Fruit fly (Drosophila melanogaster) whole organism, embryonic: Measurements from ENCODE around the gene tank.
A peak's percentile ranks its signal among the peaks of the same experiment; 100 is the strongest.

ENCODE experiments used
- Atf3 ChIP-seq: fragments of 200-800 bp; sonication (Bioruptor generic); optimal IDR thresholded peaks from 3 replicates; lab custom pipeline; 2016; ENCODE audit warnings: missing biosample characterization, missing genetic modification characterization
- BtbVII ChIP-seq: fragments of 200-800 bp; sonication (Bioruptor generic); optimal IDR thresholded peaks from 3 replicates; lab custom pipeline; 2017; ENCODE audit warnings: missing biosample characterization, mild to moderate bottlenecking, missing genetic modification characterization
- CG1233 ChIP-seq: fragments of 200-800 bp; sonication (Bioruptor generic); optimal IDR thresholded peaks from 4 replicates; lab custom pipeline; 2018; ENCODE audit warnings: missing biosample characterization, mild to moderate bottlenecking, missing genetic modification characterization
- CG12659 ChIP-seq: fragments of 200-800 bp; sonication (Bioruptor generic); optimal IDR thresholded peaks from 3 replicates; lab custom pipeline; 2017; ENCODE audit warnings: mild to moderate bottlenecking, missing biosample characterization, missing genetic modification reagents, missing genetic modification characterization
- CG13775 ChIP-seq: fragments of 200-800 bp; sonication (Bioruptor generic); optimal IDR thresholded peaks from 3 replicates; lab custom pipeline; 2017; ENCODE audit warnings: missing biosample characterization, mild to moderate bottlenecking, missing genetic modification characterization
- CG15011 ChIP-seq: fragments of 200-800 bp; sonication (Bioruptor generic); optimal IDR thresholded peaks from 3 replicates; lab custom pipeline; 2018; ENCODE audit warnings: missing biosample characterization, mild to moderate bottlenecking, missing genetic modification characterization
- CG17385 ChIP-seq: fragments of 200-800 bp; sonication (Bioruptor generic); optimal IDR thresholded peaks from 3 replicates; lab custom pipeline; 2018; ENCODE audit warnings: missing biosample characterization, mild to moderate bottlenecking, missing genetic modification characterization
- CG17912 ChIP-seq: fragments of 200-800 bp; sonication (Bioruptor generic); optimal IDR thresholded peaks from 2 replicates; lab custom pipeline; 2018; ENCODE audit warnings: missing biosample characterization, mild to moderate bottlenecking, missing genetic modification characterization
- CG18011 ChIP-seq: fragments of 200-800 bp; sonication (Bioruptor generic); optimal IDR thresholded peaks from 2 replicates; lab custom pipeline; 2017; ENCODE audit warnings: missing biosample characterization, missing genetic modification characterization, mild to moderate bottlenecking, moderate library complexity, missing genotype
- CG2120 ChIP-seq: fragments of 200-800 bp; sonication (Bioruptor generic); optimal IDR thresholded peaks from 3 replicates; lab custom pipeline; 2016; ENCODE audit warnings: missing biosample characterization, missing genetic modification characterization
- CG5953 ChIP-seq: fragments of 200-800 bp; sonication (Bioruptor generic); IDR thresholded peaks from 2 replicates; pipeline ENCODE4 v1.3.6; 2022; ENCODE audit warnings: missing biosample characterization, missing genetic modification characterization
- CG7271 ChIP-seq: fragments of 200-800 bp; sonication (Bioruptor generic); optimal IDR thresholded peaks from 2 replicates; lab custom pipeline; 2018; ENCODE audit warnings: missing biosample characterization, mild to moderate bottlenecking, missing genetic modification characterization, moderate library complexity
- CG8281 ChIP-seq: fragments of 200-800 bp; sonication (Bioruptor generic); optimal IDR thresholded peaks from 2 replicates; lab custom pipeline; 2018; ENCODE audit warnings: missing biosample characterization, mild to moderate bottlenecking, missing genetic modification characterization, moderate library complexity
- CG8290 ChIP-seq, 3 experiments: fragments of 200-800 bp; sonication (Bioruptor generic); optimal IDR thresholded peaks; 2 replicates each; lab custom pipeline; 2016 to 2019; ENCODE audit warnings: missing biosample characterization in 3 of 3, missing genetic modification characterization in 3 of 3, mild to moderate bottlenecking in 2 of 3, moderate library complexity in 1 of 3
- CG8924 ChIP-seq: fragments of 200-800 bp; optimal IDR thresholded peaks from 3 replicates; lab custom pipeline; 2019; ENCODE audit warnings: missing biosample characterization, mild to moderate bottlenecking, missing genetic modification characterization, moderate library complexity
- CG9817 ChIP-seq: fragments of 200-800 bp; sonication (Bioruptor generic); optimal IDR thresholded peaks from 2 replicates; lab custom pipeline; 2018; ENCODE audit warnings: missing biosample characterization, mild to moderate bottlenecking, missing genetic modification characterization, moderate library complexity
- CG9876 ChIP-seq: fragments of 200-800 bp; sonication (Bioruptor generic); optimal IDR thresholded peaks from 2 replicates; lab custom pipeline; 2016; ENCODE audit warnings: missing biosample characterization, missing genetic modification characterization
- Dad ChIP-seq: fragments of 200-800 bp; sonication (Bioruptor generic); optimal IDR thresholded peaks from 3 replicates; lab custom pipeline; 2016; ENCODE audit warnings: missing biosample characterization, missing genetic modification characterization
- Deaf1 ChIP-seq: fragments of 200-800 bp; optimal IDR thresholded peaks from 3 replicates; lab custom pipeline; 2019; ENCODE audit warnings: missing biosample characterization, mild to moderate bottlenecking, missing genetic modification characterization, moderate library complexity
- GATAe ChIP-seq: fragments of 200-800 bp; sonication (Bioruptor generic); conservative IDR thresholded peaks from 2 replicates; pipeline ENCODE4 v1.3.6; 2022; ENCODE audit warnings: missing biosample characterization, missing genetic modification characterization
- Hand ChIP-seq: fragments of 200-800 bp; sonication (Bioruptor generic); optimal IDR thresholded peaks from 2 replicates; lab custom pipeline; 2017; ENCODE audit warnings: mild to moderate bottlenecking, missing biosample characterization, missing genetic modification reagents, missing genetic modification characterization
- Hr39 ChIP-seq: fragments of >200 bp; optimal IDR thresholded peaks from 2 replicates; lab custom pipeline; 2017
- Lhr ChIP-seq: fragments of 200-800 bp; sonication (Bioruptor generic); optimal IDR thresholded peaks from 3 replicates; lab custom pipeline; 2017; ENCODE audit warnings: mild to moderate bottlenecking, missing biosample characterization, missing genetic modification reagents, missing genetic modification characterization
- Max ChIP-seq: fragments of 200-800 bp; sonication (Bioruptor generic); optimal IDR thresholded peaks from 2 replicates; lab custom pipeline; 2016; ENCODE audit warnings: missing biosample characterization, mild to moderate bottlenecking, missing genetic modification characterization
- Rx ChIP-seq: fragments of 200-800 bp; sonication (Bioruptor generic); IDR thresholded peaks from 2 replicates; pipeline ENCODE4 v1.3.6; 2022; ENCODE audit warnings: missing biosample characterization, missing genetic modification characterization
- Sin3A ChIP-seq: fragments of >200 bp; optimal IDR thresholded peaks from 2 replicates; lab custom pipeline; 2018
- Sox102F ChIP-seq: fragments of 200-800 bp; sonication (Bioruptor generic); optimal IDR thresholded peaks from 2 replicates; lab custom pipeline; 2018; ENCODE audit warnings: missing biosample characterization, mild to moderate bottlenecking, missing genetic modification characterization, moderate library complexity
- Tbp ChIP-seq: fragments of >200 bp; optimal IDR thresholded peaks from 2 replicates; lab custom pipeline; 2018; ENCODE audit warnings: missing biosample characterization, missing genetic modification characterization
- Vsx1 ChIP-seq: fragments of 200-800 bp; sonication (Bioruptor generic); optimal IDR thresholded peaks from 2 replicates; lab custom pipeline; 2017; ENCODE audit warnings: missing biosample characterization, mild to moderate bottlenecking, missing genetic modification characterization, missing genetic modification reagents
- ash1 ChIP-seq: fragments of 200-800 bp; sonication (Bioruptor generic); optimal IDR thresholded peaks from 2 replicates; lab custom pipeline; 2018; ENCODE audit warnings: missing biosample characterization, mild to moderate bottlenecking, missing genetic modification characterization
- cato ChIP-seq: fragments of 200-800 bp; sonication (Bioruptor generic); optimal IDR thresholded peaks from 2 replicates; lab custom pipeline; 2016; ENCODE audit warnings: missing biosample characterization, missing genetic modification characterization, borderline replicate concordance
- ci ChIP-seq: fragments of 200-800 bp; sonication (Bioruptor generic); IDR thresholded peaks from 3 replicates; pipeline ENCODE4 v1.3.6; 2022; ENCODE audit warnings: missing biosample characterization, missing genetic modification characterization
- dm ChIP-seq: fragments of 200-800 bp; sonication (Bioruptor generic); optimal IDR thresholded peaks from 3 replicates; lab custom pipeline; 2016; ENCODE audit warnings: missing biosample characterization, missing genetic modification characterization
- dysf ChIP-seq: fragments of 200-800 bp; sonication (Bioruptor generic); IDR thresholded peaks from 3 replicates; pipeline ENCODE4 v1.3.6; 2022; ENCODE audit warnings: missing biosample characterization, missing genetic modification characterization
- ewg ChIP-seq: fragments of 200-800 bp; sonication (Bioruptor generic); optimal IDR thresholded peaks from 3 replicates; lab custom pipeline; 2017; ENCODE audit warnings: mild to moderate bottlenecking, missing biosample characterization, missing genetic modification reagents, missing genetic modification characterization
- fd3F ChIP-seq: fragments of 200-800 bp; sonication (Bioruptor generic); optimal IDR thresholded peaks from 2 replicates; lab custom pipeline; 2018; ENCODE audit warnings: missing biosample characterization, mild to moderate bottlenecking, missing genetic modification characterization, moderate library complexity
- ftz-f1 ChIP-seq: fragments of 200-800 bp; sonication (Bioruptor generic); optimal IDR thresholded peaks from 2 replicates; lab custom pipeline; 2016; ENCODE audit warnings: missing biosample characterization, missing genetic modification characterization
- gcm ChIP-seq: fragments of 200-800 bp; sonication (Bioruptor generic); optimal IDR thresholded peaks from 2 replicates; lab custom pipeline; 2019; ENCODE audit warnings: missing biosample characterization, mild to moderate bottlenecking, missing genetic modification characterization, moderate library complexity
- gem ChIP-seq: fragments of 200-800 bp; sonication (Bioruptor generic); optimal IDR thresholded peaks from 2 replicates; lab custom pipeline; 2019; ENCODE audit warnings: missing biosample characterization, mild to moderate bottlenecking, missing genetic modification characterization, moderate library complexity
- ham ChIP-seq: fragments of 200-800 bp; sonication (Bioruptor generic); IDR thresholded peaks from 2 replicates; pipeline ENCODE4 v1.3.6; 2022; ENCODE audit warnings: missing biosample characterization, missing genetic modification characterization
- inv ChIP-seq: fragments of 200-800 bp; sonication (Bioruptor generic); IDR thresholded peaks from 2 replicates; pipeline ENCODE4 v1.3.6; 2022; ENCODE audit warnings: missing biosample characterization, missing genetic modification characterization; ENCODE audit not compliant: partially characterized antibody
- knrl ChIP-seq: fragments of 200-800 bp; sonication (Bioruptor generic); IDR thresholded peaks from 3 replicates; pipeline ENCODE4 v1.3.6; 2022; ENCODE audit warnings: missing biosample characterization, missing genetic modification characterization; ENCODE audit not compliant: partially characterized antibody
- mam ChIP-seq: fragments of 200-800 bp; sonication (Bioruptor generic); optimal IDR thresholded peaks from 3 replicates; lab custom pipeline; 2016; ENCODE audit warnings: missing biosample characterization, missing genetic modification characterization
- mirr ChIP-seq: fragments of 200-800 bp; sonication (Bioruptor generic); optimal IDR thresholded peaks from 3 replicates; lab custom pipeline; 2018; ENCODE audit warnings: missing biosample characterization, mild to moderate bottlenecking, missing genetic modification characterization
- nmo ChIP-seq: fragments of 200-800 bp; sonication (Bioruptor generic); optimal IDR thresholded peaks from 2 replicates; lab custom pipeline; 2018; ENCODE audit warnings: missing biosample characterization, mild to moderate bottlenecking, missing genetic modification characterization, moderate library complexity
- peb ChIP-seq: fragments of 200-800 bp; sonication (Bioruptor generic); IDR thresholded peaks from 2 replicates; pipeline ENCODE4 v1.3.6; 2022; ENCODE audit warnings: missing biosample characterization, missing genetic modification characterization
- psq ChIP-seq: fragments of 200-800 bp; sonication (Bioruptor generic); optimal IDR thresholded peaks from 2 replicates; lab custom pipeline; 2017; ENCODE audit warnings: missing biosample characterization, missing genetic modification characterization
- seq ChIP-seq: fragments of 200-800 bp; sonication (Bioruptor generic); IDR thresholded peaks from 2 replicates; pipeline ENCODE4 v1.3.6; 2022; ENCODE audit warnings: missing biosample characterization, missing genetic modification characterization
- sqz ChIP-seq: fragments of 200-800 bp; sonication (Bioruptor generic); optimal IDR thresholded peaks from 3 replicates; lab custom pipeline; 2018; ENCODE audit warnings: missing biosample characterization, mild to moderate bottlenecking, missing genetic modification characterization

The tank gene

DNA sequence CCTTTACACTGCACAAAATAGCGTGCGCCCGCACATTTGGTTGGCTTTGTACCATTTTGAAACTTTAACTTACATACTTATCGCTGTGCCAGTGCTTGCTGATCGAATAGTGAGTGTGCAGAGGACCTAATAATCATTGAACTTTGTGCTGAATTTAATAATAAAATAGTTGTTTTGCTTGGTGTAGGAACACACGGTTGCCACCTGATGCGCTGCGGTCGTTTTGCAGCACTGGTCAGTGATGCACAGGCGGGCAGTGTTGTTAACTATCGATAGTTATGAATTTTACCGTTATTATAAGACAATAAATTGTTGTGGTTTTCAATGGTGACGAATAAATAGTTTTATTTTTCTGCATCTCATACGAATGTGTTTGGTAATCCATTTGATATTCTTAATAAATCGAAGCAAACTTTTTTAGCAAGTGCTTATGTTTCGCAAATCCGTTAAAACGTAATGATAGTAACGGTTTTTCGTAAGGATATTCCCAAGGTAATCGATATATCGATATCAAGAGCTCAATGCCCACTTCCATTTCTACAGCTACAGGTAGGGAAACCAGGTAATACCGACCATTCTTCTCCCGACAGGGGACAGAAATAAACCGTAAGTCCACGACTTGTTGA is at the start of gene tank, which contains the start of gene CG12194 (continued):
- TF ChIP-seq fd3F (GFP tag; lab: Kevin White, UChicago) (peak; percentile 97), CG8290 (GFP tag; optimal IDR thresholded peaks at IDR 0.05; lab: Kevin White, UChicago) (peak; percentile 97), CG8290 (tag; optimal IDR thresholded peaks at IDR 0.05; lab: Kevin White, UChicago) (peak; percentile 89 to 100), GATAe (GFP tag; lab: Robert Waterston, UW) (peak; percentile 96), seq (GFP tag; lab: Robert Waterston, UW) (peak; percentile 99), CG9817 (tag; lab: Kevin White, UChicago) (peak; percentile 97), Vsx1 (GFP tag; lab: Kevin White, UChicago) (peak; percentile 97), Max (peak; percentile 98), CG15011 (GFP tag; lab: Kevin White, UChicago) (peak; percentile 95), mirr (GFP tag; lab: Kevin White, UChicago) (peak; percentile 91), CG12659 (GFP tag; lab: Kevin White, UChicago) (peak; percentile 99), BtbVII (GFP tag; lab: Kevin White, UChicago) (peak; percentile 98), ham (GFP tag; lab: Robert Waterston, UW) (peak; percentile 97), psq (GFP tag; lab: Kevin White, UChicago) (peak; percentile 95), Rx (GFP tag; lab: Robert Waterston, UW) (peak; percentile 99), Sox102F (peak; percentile 100), Tbp (GFP tag; lab: Kevin White, UChicago) (no peak), Hand (GFP tag; lab: Kevin White, UChicago) (peak; percentile 94), Atf3 (GFP tag; lab: Kevin White, UChicago) (peak; percentile 99), knrl (GFP tag; lab: Robert Waterston, UW) (peak; percentile 84), ci (GFP tag; lab: Robert Waterston, UW) (peak; percentile 100), inv (GFP tag; lab: Robert Waterston, UW) (peak; percentile 72), nmo (GFP tag; lab: Kevin White, UChicago) (peak; percentile 99), CG17385 (GFP tag; lab: Kevin White, UChicago) (peak; percentile 96), dysf (GFP tag; lab: Robert Waterston, UW) (peak; percentile 99), gem (peak; percentile 99), cato (peak; percentile 99), Sin3A (peak; percentile 84), ash1 (GFP tag; lab: Kevin White, UChicago) (peak; percentile 94), ewg (peak; percentile 99), Hr39 (no peak), Dad (peak; percentile 99), Deaf1 (tag; lab: Kevin White, UChicago) (peak; percentile 87), CG9876 (GFP tag; lab: Kevin White, UChicago) (peak; percentile 98), dm (GFP tag; lab: Kevin White, UChicago) (peak; percentile 98), CG8924 (tag; lab: Kevin White, UChicago) (peak; percentile 98), CG5953 (GFP tag; lab: Robert Waterston, UW) (peak; percentile 99), CG17912 (GFP tag; lab: Kevin White, UChicago) (peak; percentile 90), CG13775 (GFP tag; lab: Kevin White, UChicago) (peak; percentile 99), mam (peak; percentile 99), Lhr (GFP tag; lab: Kevin White, UChicago) (peak; percentile 97), CG7271 (tag; lab: Kevin White, UChicago) (peak; percentile 96), sqz (GFP tag; lab: Kevin White, UChicago) (no peak), ftz-f1 (peak; percentile 90), CG1233 (GFP tag; lab: Kevin White, UChicago) (peak; percentile 99), CG18011 (peak; percentile 93), CG2120 (GFP tag; lab: Kevin White, UChicago) (peak; percentile 99), peb (GFP tag; lab: Robert Waterston, UW) (peak; percentile 99), gcm (GFP tag; lab: Kevin White, UChicago) (peak; percentile 98), CG8281 (tag; lab: Kevin White, UChicago) (peak; percentile 90)
